Worm (Caenorhabditis elegans) whole organism, midembryonic: ENCODE data around the gene C06A12.19.

Source experiments
- T22C8.4 ChIP-seq: fragments of 200-800 bp; sonication (Bioruptor generic); IDR thresholded peaks from 2 replicates; pipeline ENCODE4 v1.3.6; 2022; ENCODE audit warnings: missing genetic modification characterization, missing compliant biosample characterization
- cog-1 ChIP-seq: sonication (generic microtip); optimal IDR thresholded peaks from 2 replicates; lab custom pipeline; 2016; ENCODE audit warnings: missing genetic modification characterization, missing compliant biosample characterization
- flt-1 ChIP-seq: fragments of 200-800 bp; sonication (Bioruptor generic); IDR thresholded peaks from 2 replicates; pipeline ENCODE4 v1.3.6; 2022; ENCODE audit warnings: missing genetic modification characterization, missing compliant biosample characterization
- klf-2 ChIP-seq: fragments of 200-800 bp; sonication (Bioruptor generic); conservative IDR thresholded peaks from 2 replicates; pipeline ENCODE4 v1.3.6; 2022; ENCODE audit warnings: missing genetic modification reagents, missing genetic modification characterization, missing compliant biosample characterization
- med-1 ChIP-seq: sonication (generic microtip); optimal IDR thresholded peaks from 2 replicates; lab custom pipeline; 2017; ENCODE audit warnings: missing genetic modification characterization, mild to moderate bottlenecking, missing compliant biosample characterization, antibody characterized with exemption, missing genetic modification reagents; ENCODE audit not compliant: insufficient read depth
- ref-1 ChIP-seq: fragments of 200-800 bp; sonication (Bioruptor generic); conservative IDR thresholded peaks from 2 replicates; pipeline ENCODE4 v1.3.6; 2022; ENCODE audit warnings: missing genetic modification reagents, missing genetic modification characterization, missing compliant biosample characterization
- tab-1 ChIP-seq: fragments of 200-800 bp; sonication (Bioruptor generic); IDR thresholded peaks from 2 replicates; pipeline ENCODE4 v1.3.6; 2022; ENCODE audit warnings: missing genetic modification characterization, missing compliant biosample characterization
- ztf-23 ChIP-seq: fragments of 200-800 bp; sonication (Bioruptor generic); IDR thresholded peaks from 2 replicates; pipeline ENCODE4 v1.3.6; 2022; ENCODE audit warnings: missing genetic modification reagents, missing genetic modification characterization, missing compliant biosample characterization
- ztf-29 ChIP-seq: fragments of 200-800 bp; sonication (Bioruptor generic); IDR thresholded peaks from 2 replicates; pipeline ENCODE4 v1.3.6; 2022; ENCODE audit warnings: missing genetic modification reagents, missing genetic modification characterization, missing compliant biosample characterization

C06A12.19 gene

ce11 chrIV:17440001-17440400, at the start of gene C06A12.19:
Gene C06A12.19, minus strand, starts transcription at chrIV:17440101.
- TF ChIP-seq T22C8.4 (GFP tag; lab: Robert Waterston, UW) = no peak
- no peak for TF ChIP-seq med-1
- no peak for TF ChIP-seq ref-1 (GFP tag; lab: Robert Waterston, UW)

DNA sequence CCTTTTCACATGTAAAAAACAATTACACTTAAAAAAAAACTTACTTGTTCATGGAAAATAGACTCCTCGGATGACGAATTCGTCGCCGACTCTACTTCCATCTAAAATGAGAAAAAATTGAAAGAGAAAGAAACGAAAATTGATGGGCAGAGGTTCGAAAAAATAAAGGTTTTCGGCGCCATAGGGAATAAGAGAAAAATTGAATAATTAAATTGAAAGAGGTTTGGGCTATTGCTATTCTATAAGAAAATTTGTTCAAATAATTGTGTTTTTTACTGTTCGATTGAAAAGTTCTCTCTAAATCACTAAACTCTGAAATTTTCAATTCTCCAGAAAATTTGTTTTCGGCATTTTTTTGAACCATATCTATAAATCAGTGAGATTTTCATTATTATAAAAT, 43.3 kb upstream of the C06A12.19 start, which contains the start of gene rabr-2:
Gene rabr-2 (minus strand): TSS at position 101 of the 400 bp plus-strand sequence.
- TF ChIP-seq ztf-23 (GFP tag; lab: Robert Waterston, UW) = no peak
- no peak for TF ChIP-seq cog-1
- TF ChIP-seq ztf-29 (GFP tag; lab: Robert Waterston, UW) = no peak
- no peak for TF ChIP-seq tab-1 (GFP tag; lab: Robert Waterston, UW)
- no peak for TF ChIP-seq T22C8.4 (GFP tag; lab: Robert Waterston, UW)
- no peak for TF ChIP-seq med-1
- TF ChIP-seq ref-1 (GFP tag; lab: Robert Waterston, UW) = no peak
- no peak for TF ChIP-seq flt-1 (GFP tag; lab: Robert Waterston, UW)
- TF ChIP-seq klf-2 = no peak

ce11 chrIV:17475743-17476142, 35.8 kb upstream of the C06A12.19 start, which contains the start of gene grl-24:
Gene grl-24, minus strand, starts transcription at chrIV:17475843.
- TF ChIP-seq tab-1 (GFP tag; lab: Robert Waterston, UW) (no peak), med-1 (no peak), ztf-29 (GFP tag; lab: Robert Waterston, UW) (no peak), cog-1 (no peak), ref-1 (GFP tag; lab: Robert Waterston, UW) (no peak)

ce11 chrIV:17475242-17475641, 35.3 kb upstream of the C06A12.19 start, which contains the start of gene F11E6.9:
Gene F11E6.9, minus strand, starts transcription at chrIV:17475342.
- TF ChIP-seq klf-2 (no peak), tab-1 (GFP tag; lab: Robert Waterston, UW) (no peak), ztf-29 (GFP tag; lab: Robert Waterston, UW) (no peak), flt-1 (GFP tag; lab: Robert Waterston, UW) (no peak), ref-1 (GFP tag; lab: Robert Waterston, UW) (no peak), med-1 (no peak), T22C8.4 (GFP tag; lab: Robert Waterston, UW) (no peak), ztf-23 (GFP tag; lab: Robert Waterston, UW) (no peak), cog-1 (no peak)

- no peak for TF ChIP-seq ref-1 (GFP tag; lab: Robert Waterston, UW)
- TF ChIP-seq flt-1 (GFP tag; lab: Robert Waterston, UW) = no peak
- no peak for TF ChIP-seq cog-1
- TF ChIP-seq klf-2 = no peak
- TF ChIP-seq tab-1 (GFP tag; lab: Robert Waterston, UW) = no peak
- TF ChIP-seq ztf-29 (GFP tag; lab: Robert Waterston, UW) = no peak
- TF ChIP-seq med-1 = no peak
- TF ChIP-seq ztf-23 (GFP tag; lab: Robert Waterston, UW) = no peak
- no peak for TF ChIP-seq T22C8.4 (GFP tag; lab: Robert Waterston, UW)
Observed at ce11 chrIV:17474047-17474446, 34.1 kb upstream of the C06A12.19 start.

DNA sequence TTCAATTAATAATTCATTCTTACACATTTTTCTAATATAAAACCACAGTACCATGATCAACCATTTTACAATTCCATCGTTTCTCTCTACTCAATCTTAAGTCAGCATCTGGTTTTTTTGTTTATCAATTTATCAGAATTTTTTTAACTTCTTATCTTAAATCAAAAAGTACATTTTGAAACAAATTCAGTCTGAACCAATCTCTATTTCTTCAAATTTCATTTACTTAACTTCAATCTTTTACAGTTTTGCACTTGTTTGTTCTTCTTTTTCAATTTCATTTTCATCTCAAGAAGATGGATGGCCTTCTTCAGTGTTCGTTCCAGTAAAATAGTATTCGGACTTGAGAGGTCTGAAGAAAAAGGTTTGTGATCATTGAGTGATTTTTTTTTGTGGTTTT, 33.1 kb upstream of the C06A12.19 start, which contains the start of gene gba-3:
Gene gba-3 (plus strand): TSS at position 301 of the 400 bp plus-strand sequence.
- TF ChIP-seq T22C8.4 (GFP tag; lab: Robert Waterston, UW) = no peak
- no peak for TF ChIP-seq ref-1 (GFP tag; lab: Robert Waterston, UW)
- TF ChIP-seq klf-2 = no peak
- no peak for TF ChIP-seq flt-1 (GFP tag; lab: Robert Waterston, UW)
- no peak for TF ChIP-seq ztf-23 (GFP tag; lab: Robert Waterston, UW)
- no peak for TF ChIP-seq cog-1
- TF ChIP-seq tab-1 (GFP tag; lab: Robert Waterston, UW) = no peak
- no peak for TF ChIP-seq ztf-29 (GFP tag; lab: Robert Waterston, UW)

DNA sequence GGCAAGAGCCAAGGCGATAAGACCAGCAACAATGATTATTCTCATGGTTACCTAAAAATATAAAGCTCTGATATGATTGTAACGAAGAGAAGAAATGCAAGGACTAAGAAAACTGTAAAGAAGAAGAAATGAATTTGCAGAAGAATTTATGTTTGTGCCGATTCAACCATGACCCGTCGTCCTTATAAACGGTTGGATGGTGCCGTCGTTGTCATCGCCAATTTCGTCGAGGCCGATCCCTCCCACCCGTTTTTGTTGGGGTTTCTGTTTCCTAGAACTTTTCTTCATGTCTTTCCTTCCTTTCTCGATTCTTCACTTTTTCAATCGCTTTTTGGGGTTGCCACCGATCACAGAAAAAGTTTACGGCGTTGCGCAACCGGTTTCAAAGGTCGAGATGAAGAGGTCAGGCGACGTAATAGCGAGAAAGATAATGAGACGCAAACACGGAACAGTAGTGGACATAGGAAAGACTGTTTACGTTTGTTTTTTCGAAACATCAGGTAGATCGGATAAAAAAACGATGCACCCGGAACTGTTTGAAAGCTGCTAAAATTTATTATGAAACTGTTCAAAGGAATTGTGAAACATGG, 32.1 kb upstream of the C06A12.19 start, which contains the start of gene epic-1:
Gene epic-1 (minus strand): TSS at position 51 of the 590 bp plus-strand sequence.
- no peak for TF ChIP-seq flt-1 (GFP tag; lab: Robert Waterston, UW)
- TF ChIP-seq ztf-29 (GFP tag; lab: Robert Waterston, UW) = no peak
- TF ChIP-seq klf-2 = no peak
- no peak for TF ChIP-seq T22C8.4 (GFP tag; lab: Robert Waterston, UW)
- no peak for TF ChIP-seq cog-1
- TF ChIP-seq med-1 = no peak
- no peak for TF ChIP-seq tab-1 (GFP tag; lab: Robert Waterston, UW)
- TF ChIP-seq ref-1 (GFP tag; lab: Robert Waterston, UW) = no peak
- no peak for TF ChIP-seq ztf-23 (GFP tag; lab: Robert Waterston, UW)

- TF ChIP-seq flt-1 (GFP tag; lab: Robert Waterston, UW) = no peak
- no peak for TF ChIP-seq ref-1 (GFP tag; lab: Robert Waterston, UW)
- no peak for TF ChIP-seq ztf-29 (GFP tag; lab: Robert Waterston, UW)
- TF ChIP-seq tab-1 (GFP tag; lab: Robert Waterston, UW) = no peak
- no peak for TF ChIP-seq T22C8.4 (GFP tag; lab: Robert Waterston, UW)
- TF ChIP-seq cog-1 = no peak
- TF ChIP-seq med-1 = no peak
- no peak for TF ChIP-seq ztf-23 (GFP tag; lab: Robert Waterston, UW)
- no peak for TF ChIP-seq klf-2
Observed at ce11 chrIV:17470096-17470602, 30.2 kb upstream of the C06A12.19 start, which contains the start of gene F11E6.4. Gene F11E6.4, minus strand, starts transcription at chrIV:17470354.

DNA sequence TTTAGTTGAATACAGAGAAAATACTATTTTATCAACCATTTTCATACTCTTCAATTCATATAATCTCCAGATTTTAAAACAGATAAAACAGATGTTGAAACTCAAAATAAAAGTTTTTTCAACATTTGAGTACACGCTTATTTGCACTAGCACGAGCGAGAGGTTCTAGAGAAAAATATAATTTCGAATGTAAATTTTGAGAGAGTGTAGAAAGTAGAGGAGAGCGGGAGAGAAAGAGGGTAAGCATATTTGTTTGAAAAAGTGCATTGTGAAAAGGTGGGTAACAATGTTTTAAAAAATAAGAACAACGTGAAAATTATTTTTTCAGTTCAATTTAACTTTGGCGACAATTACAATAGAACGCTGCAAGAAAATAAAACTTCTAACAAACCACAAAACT, 27.9 kb upstream of the C06A12.19 start:
- TF ChIP-seq med-1 (no peak), ztf-23 (GFP tag; lab: Robert Waterston, UW) (no peak), klf-2 (no peak), T22C8.4 (GFP tag; lab: Robert Waterston, UW) (no peak), cog-1 (no peak), ref-1 (GFP tag; lab: Robert Waterston, UW) (no peak), flt-1 (GFP tag; lab: Robert Waterston, UW) (no peak), ztf-29 (GFP tag; lab: Robert Waterston, UW) (no peak), tab-1 (GFP tag; lab: Robert Waterston, UW) (no peak)

DNA sequence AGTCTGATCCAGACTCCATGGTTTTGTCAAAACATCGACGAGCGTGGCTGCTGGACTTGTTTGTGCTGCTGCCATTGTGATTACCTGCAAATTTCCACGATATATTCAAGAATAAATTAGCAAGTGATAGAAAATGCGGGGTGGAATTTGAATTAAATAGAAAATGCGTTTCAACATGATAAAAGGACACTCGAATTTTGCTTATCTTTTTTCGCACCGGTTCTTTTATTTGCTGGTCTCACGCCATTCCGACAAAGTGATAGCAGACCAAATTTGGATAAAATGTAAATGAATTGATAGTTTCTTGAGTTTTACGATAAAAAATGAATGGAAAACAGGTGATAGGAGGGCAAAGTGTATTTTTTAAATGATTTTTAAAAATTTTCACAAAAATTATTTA, 27.4 kb upstream of the C06A12.19 start, which contains the start of gene elo-2:
Gene elo-2 (minus strand): TSS at position 84 of the 400 bp plus-strand sequence.
- TF ChIP-seq ref-1 (GFP tag; lab: Robert Waterston, UW) = no peak
- TF ChIP-seq flt-1 (GFP tag; lab: Robert Waterston, UW) = no peak
- TF ChIP-seq med-1 = no peak
- no peak for TF ChIP-seq tab-1 (GFP tag; lab: Robert Waterston, UW)
- TF ChIP-seq ztf-23 (GFP tag; lab: Robert Waterston, UW) = no peak
- TF ChIP-seq cog-1 = no peak
- TF ChIP-seq klf-2 = no peak
- TF ChIP-seq T22C8.4 (GFP tag; lab: Robert Waterston, UW) = no peak
- no peak for TF ChIP-seq ztf-29 (GFP tag; lab: Robert Waterston, UW)
